Fruit fly (Drosophila melanogaster) whole organism, pupa: ENCODE measurements around the gene Mcm2.

Experiments
- CG10348 ChIP-seq: fragments of 200-800 bp; sonication (Bioruptor generic); IDR thresholded peaks from 2 replicates; pipeline ENCODE4 v1.3.6; 2022; ENCODE audit warnings: missing biosample characterization, missing genetic modification characterization
- CG12605 ChIP-seq: fragments of 200-800 bp; sonication (Bioruptor generic); IDR thresholded peaks from 2 replicates; pipeline ENCODE4 v1.3.6; 2022; ENCODE audit warnings: missing biosample characterization, missing genetic modification characterization
- CG13204 ChIP-seq: fragments of 200-800 bp; sonication (Bioruptor generic); optimal IDR thresholded peaks from 2 replicates; lab custom pipeline; 2018; ENCODE audit warnings: missing biosample characterization, mild to moderate bottlenecking, missing genetic modification characterization, moderate library complexity
- CG14655 ChIP-seq: fragments of 200-800 bp; sonication (Bioruptor generic); optimal IDR thresholded peaks from 3 replicates; lab custom pipeline; 2017; ENCODE audit warnings: mild to moderate bottlenecking, missing biosample characterization, missing genetic modification reagents, missing genetic modification characterization
- CG15710 ChIP-seq: fragments of 200-800 bp; sonication (Bioruptor generic); optimal IDR thresholded peaks from 2 replicates; lab custom pipeline; 2018; ENCODE audit warnings: missing biosample characterization, mild to moderate bottlenecking, missing genetic modification characterization, moderate library complexity
- CG17806 ChIP-seq: fragments of 200-800 bp; sonication (Bioruptor generic); optimal IDR thresholded peaks from 2 replicates; lab custom pipeline; 2018; ENCODE audit warnings: missing biosample characterization, mild to moderate bottlenecking, missing genetic modification characterization, moderate library complexity
- CG32121 ChIP-seq: fragments of 200-800 bp; sonication (Bioruptor generic); IDR thresholded peaks from 2 replicates; pipeline ENCODE4 v1.3.6; 2022; ENCODE audit warnings: missing biosample characterization, missing genetic modification characterization
- CG34367 ChIP-seq: fragments of 200-800 bp; sonication (Bioruptor generic); optimal IDR thresholded peaks from 2 replicates; lab custom pipeline; 2018; ENCODE audit warnings: missing biosample characterization, mild to moderate bottlenecking, missing genetic modification characterization
- CG4496 ChIP-seq: fragments of 200-800 bp; sonication (Bioruptor generic); IDR thresholded peaks from 3 replicates; pipeline ENCODE4 v1.3.6; 2022; ENCODE audit warnings: missing biosample characterization, missing genetic modification characterization
- CG8159 ChIP-seq: fragments of 200-800 bp; sonication (Bioruptor generic); optimal IDR thresholded peaks from 3 replicates; lab custom pipeline; 2018; ENCODE audit warnings: missing biosample characterization, mild to moderate bottlenecking, missing genetic modification characterization, moderate library complexity
- CG8301 ChIP-seq: fragments of 200-800 bp; sonication (Bioruptor generic); optimal IDR thresholded peaks from 2 replicates; lab custom pipeline; 2018; ENCODE audit warnings: missing biosample characterization, mild to moderate bottlenecking, missing genetic modification characterization
- CG9948 ChIP-seq: fragments of 200-800 bp; sonication (Bioruptor generic); optimal IDR thresholded peaks from 2 replicates; lab custom pipeline; 2018; ENCODE audit warnings: missing biosample characterization, mild to moderate bottlenecking, missing genetic modification characterization, moderate library complexity
- D1 ChIP-seq: fragments of 200-800 bp; sonication (Bioruptor generic); optimal IDR thresholded peaks from 2 replicates; lab custom pipeline; 2018; ENCODE audit warnings: missing biosample characterization, mild to moderate bottlenecking, missing genetic modification characterization, moderate library complexity
- EcR ChIP-seq: fragments of 200-800 bp; sonication (Bioruptor generic); optimal IDR thresholded peaks from 3 replicates; lab custom pipeline; 2019; ENCODE audit warnings: missing biosample characterization, missing genetic modification characterization, mild to moderate bottlenecking, moderate library complexity, missing genetic modification reagents
- Ets98B ChIP-seq: fragments of 200-800 bp; sonication (Bioruptor generic); IDR thresholded peaks from 2 replicates; pipeline ENCODE4 v1.3.6; 2022; ENCODE audit warnings: missing biosample characterization, missing genetic modification characterization
- Pif1A ChIP-seq: fragments of 200-800 bp; sonication (Bioruptor generic); optimal IDR thresholded peaks from 3 replicates; lab custom pipeline; 2016; ENCODE audit warnings: missing biosample characterization, missing genetic modification characterization
- Pif1B ChIP-seq: fragments of 200-800 bp; sonication (Bioruptor generic); optimal IDR thresholded peaks from 3 replicates; lab custom pipeline; 2016; ENCODE audit warnings: missing biosample characterization, missing genetic modification characterization
- Snoo ChIP-seq: fragments of 200-800 bp; sonication (Bioruptor generic); optimal IDR thresholded peaks from 3 replicates; lab custom pipeline; 2017; ENCODE audit warnings: missing biosample characterization, mild to moderate bottlenecking, missing genetic modification characterization, inconsistent platforms
- fd96Ca ChIP-seq: fragments of 200-800 bp; sonication (Bioruptor generic); IDR thresholded peaks from 3 replicates; pipeline ENCODE4 v1.3.6; 2022; ENCODE audit warnings: missing biosample characterization, missing genetic modification characterization
- gl ChIP-seq: fragments of 200-800 bp; sonication (Bioruptor generic); optimal IDR thresholded peaks from 2 replicates; lab custom pipeline; 2018; ENCODE audit warnings: missing biosample characterization, mild to moderate bottlenecking, missing genetic modification characterization
- rn ChIP-seq: fragments of 200-800 bp; sonication (Bioruptor generic); IDR thresholded peaks from 2 replicates; pipeline ENCODE4 v1.3.6; 2022; ENCODE audit warnings: missing biosample characterization, missing genetic modification characterization

Gene Mcm2

dm6 chr3R:8308515-8308959 lies 43.8 kb downstream of the Mcm2 start, which contains the start of gene tex:
tex (minus strand) TSS chr3R:8308645.
- TF ChIP-seq CG34367 (tag; lab: Kevin White, UChicago) (no peak), EcR (GFP tag; lab: Kevin White, UChicago) (no peak), Ets98B (no peak)

dm6 chr3R:8310678-8311077 lies 45.9 kb downstream of the Mcm2 start, which contains the start of gene CG11693:
CG11693 (minus strand) TSS chr3R:8310778.
- TF ChIP-seq CG15710 (tag; lab: Kevin White, UChicago) = no peak
- TF ChIP-seq gl (tag; lab: Kevin White, UChicago) = no peak
- no peak for TF ChIP-seq Ets98B
- no peak for TF ChIP-seq CG4496 (GFP tag; lab: Robert Waterston, UW)
- TF ChIP-seq CG13204 = no peak
- TF ChIP-seq EcR (GFP tag; lab: Kevin White, UChicago) = no peak
- TF ChIP-seq D1 = no peak
- TF ChIP-seq CG34367 (tag; lab: Kevin White, UChicago) = no peak
- no peak for TF ChIP-seq Pif1A (GFP tag; lab: Kevin White, UChicago)
- no peak for TF ChIP-seq Snoo (tag; lab: Kevin White, UChicago)
- no peak for TF ChIP-seq CG12605 (GFP tag; lab: Robert Waterston, UW)
- TF ChIP-seq CG9948 (tag; lab: Kevin White, UChicago) = no peak
- TF ChIP-seq, all 21 proteins: peak for 0

- no peak for TF ChIP-seq CG13204
Measured at dm6 chr3R:8312037-8312436, 47.3 kb downstream of the Mcm2 start, which contains the start of the genes CG11694 and CG11698. CG11694 (minus strand) TSS chr3R:8312137. CG11698 (plus strand) TSS chr3R:8312188.

dm6 chr3R:8313038-8313437 lies 48.3 kb downstream of the Mcm2 start, which contains the start of gene CG7483:
CG7483 (plus strand) TSS chr3R:8313208.
- TF ChIP-seq gl (tag; lab: Kevin White, UChicago) = no peak
- TF ChIP-seq CG4496 (GFP tag; lab: Robert Waterston, UW) = no peak
- TF ChIP-seq CG34367 (tag; lab: Kevin White, UChicago) = no peak
- TF ChIP-seq Ets98B = no peak
- no peak for TF ChIP-seq CG8159 (tag; lab: Kevin White, UChicago)
- TF ChIP-seq CG15710 (tag; lab: Kevin White, UChicago) = no peak
- no peak for TF ChIP-seq CG8301 (tag; lab: Kevin White, UChicago)

- TF ChIP-seq CG10348 (GFP tag; lab: Robert Waterston, UW) = no peak
- no peak for TF ChIP-seq CG8301 (tag; lab: Kevin White, UChicago)
Measured at dm6 chr3R:8316344-8317105, 51.8 kb downstream of the Mcm2 start, which contains the start of gene Coq2. Coq2 (minus strand) TSS chr3R:8316543.

dm6 chr3R:8317215-8317614 lies 52.4 kb downstream of the Mcm2 start, which contains the start of gene Ctr1B:
Ctr1B (plus strand) TSS chr3R:8317612.
- TF ChIP-seq CG13204 (no peak), fd96Ca (GFP tag; lab: Robert Waterston, UW) (no peak), D1 (no peak), CG12605 (GFP tag; lab: Robert Waterston, UW) (no peak), CG4496 (GFP tag; lab: Robert Waterston, UW) (no peak), Snoo (tag; lab: Kevin White, UChicago) (no peak), CG32121 (no peak), Pif1B (GFP tag; lab: Kevin White, UChicago) (no peak), CG15710 (tag; lab: Kevin White, UChicago) (no peak), gl (tag; lab: Kevin White, UChicago) (no peak), CG14655 (no peak), CG17806 (tag; lab: Kevin White, UChicago) (no peak), CG9948 (tag; lab: Kevin White, UChicago) (no peak), EcR (GFP tag; lab: Kevin White, UChicago) (no peak), CG8301 (tag; lab: Kevin White, UChicago) (no peak), CG10348 (GFP tag; lab: Robert Waterston, UW) (no peak), Pif1A (GFP tag; lab: Kevin White, UChicago) (no peak), Ets98B (no peak), rn (GFP tag; lab: Robert Waterston, UW) (no peak)
